Worm (Caenorhabditis elegans) whole organism, mixed stage, embryonic: ENCODE measurements around the gene F25B3.4.

ENCODE experiments used
- M03D4.4 ChIP-seq: sonication (generic microtip); optimal IDR thresholded peaks from 2 replicates; lab custom pipeline; 2017; ENCODE audit warnings: mild to moderate bottlenecking, missing genetic modification characterization, missing compliant biosample characterization
- bed-3 ChIP-seq: fragments of 200-800 bp; sonication (Bioruptor generic); optimal IDR thresholded peaks from 3 replicates; lab custom pipeline; 2018; ENCODE audit warnings: mild to moderate bottlenecking, missing genetic modification characterization, moderate library complexity, missing compliant biosample characterization
- blmp-1 ChIP-seq: fragments of 150-350 bp; optimal IDR thresholded peaks from 2 replicates; lab custom pipeline; 2014; ENCODE audit warnings: missing biosample characterization, missing genetic modification characterization
- ceh-39 ChIP-seq: fragments of 150-350 bp; optimal IDR thresholded peaks from 2 replicates; lab custom pipeline; 2014; ENCODE audit warnings: missing biosample characterization, missing genetic modification characterization
- ceh-43 ChIP-seq: fragments of 200-800 bp; sonication (Bioruptor generic); optimal IDR thresholded peaks from 2 replicates; lab custom pipeline; 2018; ENCODE audit warnings: mild to moderate bottlenecking, missing genetic modification characterization, moderate library complexity, missing compliant biosample characterization
- ces-1 ChIP-seq: fragments of 150-350 bp; optimal IDR thresholded peaks from 2 replicates; lab custom pipeline; 2014; ENCODE audit warnings: missing biosample characterization, missing genetic modification reagents, missing genetic modification characterization
- cnd-1 ChIP-seq: fragments of 200-800 bp; sonication (Bioruptor generic); optimal IDR thresholded peaks from 2 replicates; lab custom pipeline; 2018; ENCODE audit warnings: mild to moderate bottlenecking, missing genetic modification characterization, missing compliant biosample characterization
- drap-1 ChIP-seq: fragments of 200-800 bp; sonication (Bioruptor generic); optimal IDR thresholded peaks from 3 replicates; lab custom pipeline; 2018; ENCODE audit warnings: mild to moderate bottlenecking, missing genetic modification characterization, missing compliant biosample characterization
- flh-1 ChIP-seq: fragments of 200-800 bp; sonication (Bioruptor generic); optimal IDR thresholded peaks from 2 replicates; lab custom pipeline; 2018; ENCODE audit warnings: mild to moderate bottlenecking, missing genetic modification characterization, moderate library complexity, missing compliant biosample characterization
- ham-2 ChIP-seq: fragments of 200-800 bp; sonication (Bioruptor generic); optimal IDR thresholded peaks from 2 replicates; lab custom pipeline; 2018; ENCODE audit warnings: mild to moderate bottlenecking, missing genetic modification characterization, missing compliant biosample characterization
- hlh-1 ChIP-seq: fragments of 150-350 bp; optimal IDR thresholded peaks from 2 replicates; lab custom pipeline; 2014; ENCODE audit warnings: missing biosample characterization, missing genetic modification reagents, missing genetic modification characterization
- lin-32 ChIP-seq: fragments of 200-800 bp; sonication (Bioruptor generic); optimal IDR thresholded peaks from 2 replicates; lab custom pipeline; 2018; ENCODE audit warnings: mild to moderate bottlenecking, missing genetic modification characterization, missing compliant biosample characterization
- lsy-2 ChIP-seq: fragments of 150-350 bp; optimal IDR thresholded peaks from 2 replicates; lab custom pipeline; 2014; ENCODE audit warnings: missing biosample characterization, missing genetic modification characterization
- mab-5 ChIP-seq: fragments of 150-350 bp; optimal IDR thresholded peaks from 2 replicates; lab custom pipeline; 2014; ENCODE audit warnings: missing biosample characterization, missing genetic modification characterization
- mep-1 ChIP-seq: fragments of 150-350 bp; optimal IDR thresholded peaks from 2 replicates; lab custom pipeline; 2017; ENCODE audit warnings: missing biosample characterization, missing genetic modification reagents, missing genetic modification characterization, inconsistent platforms
- mls-2 ChIP-seq: sonication (generic microtip); optimal IDR thresholded peaks from 2 replicates; lab custom pipeline; 2016; ENCODE audit warnings: mild to moderate bottlenecking, missing genetic modification characterization, moderate library complexity, missing compliant biosample characterization
- nhr-12 ChIP-seq: fragments of 150-350 bp; optimal IDR thresholded peaks from 2 replicates; lab custom pipeline; 2014; ENCODE audit warnings: missing biosample characterization, missing genetic modification characterization
- nhr-2 ChIP-seq: fragments of 150-350 bp; optimal IDR thresholded peaks from 2 replicates; lab custom pipeline; 2014; ENCODE audit warnings: missing biosample characterization, missing genetic modification characterization
- nhr-237 ChIP-seq: fragments of 150-350 bp; optimal IDR thresholded peaks from 2 replicates; lab custom pipeline; 2014; ENCODE audit warnings: missing biosample characterization, missing genetic modification characterization
- nhr-28 ChIP-seq: fragments of 150-350 bp; optimal IDR thresholded peaks from 2 replicates; lab custom pipeline; 2014; ENCODE audit warnings: missing biosample characterization, missing genetic modification characterization
- nhr-76 ChIP-seq: sonication (generic microtip); optimal IDR thresholded peaks from 2 replicates; lab custom pipeline; 2017; ENCODE audit warnings: missing biosample characterization, missing genetic modification characterization
- pha-4 ChIP-seq: fragments of 150-350 bp; optimal IDR thresholded peaks from 2 replicates; lab custom pipeline; 2018; ENCODE audit warnings: missing biosample characterization, missing genetic modification reagents, missing genetic modification characterization
- sem-2 ChIP-seq: fragments of 200-800 bp; sonication (Bioruptor generic); optimal IDR thresholded peaks from 2 replicates; lab custom pipeline; 2018; ENCODE audit warnings: mild to moderate bottlenecking, missing genetic modification characterization, missing compliant biosample characterization
- sptf-1 ChIP-seq: sonication (generic microtip); optimal IDR thresholded peaks from 2 replicates; lab custom pipeline; 2017; ENCODE audit warnings: mild to moderate bottlenecking, missing genetic modification characterization, moderate library complexity, missing compliant biosample characterization
- tbx-8 ChIP-seq: fragments of 200-800 bp; sonication (Bioruptor generic); optimal IDR thresholded peaks from 2 replicates; lab custom pipeline; 2018; ENCODE audit warnings: mild to moderate bottlenecking, missing genetic modification characterization, moderate library complexity, missing compliant biosample characterization
- unc-120 ChIP-seq: sonication (generic microtip); optimal IDR thresholded peaks from 2 replicates; lab custom pipeline; 2017; ENCODE audit warnings: missing genetic modification characterization, missing compliant biosample characterization; ENCODE audit not compliant: poor library complexity, severe bottlenecking
- unc-39 ChIP-seq: fragments of 150-350 bp; optimal IDR thresholded peaks from 2 replicates; lab custom pipeline; 2014; ENCODE audit warnings: missing biosample characterization, missing genetic modification characterization
- unc-62 ChIP-seq: fragments of 150-350 bp; optimal IDR thresholded peaks from 2 replicates; lab custom pipeline; 2014; ENCODE audit warnings: missing biosample characterization, missing genetic modification reagents, missing genetic modification characterization
- zip-8 ChIP-seq: fragments of 150-350 bp; optimal IDR thresholded peaks from 2 replicates; lab custom pipeline; 2014; ENCODE audit warnings: missing biosample characterization, missing genetic modification characterization
- ztf-11 ChIP-seq: fragments of 150-350 bp; optimal IDR thresholded peaks from 2 replicates; lab custom pipeline; 2014; ENCODE audit warnings: missing biosample characterization, missing genetic modification characterization

The F25B3.4 gene

DNA sequence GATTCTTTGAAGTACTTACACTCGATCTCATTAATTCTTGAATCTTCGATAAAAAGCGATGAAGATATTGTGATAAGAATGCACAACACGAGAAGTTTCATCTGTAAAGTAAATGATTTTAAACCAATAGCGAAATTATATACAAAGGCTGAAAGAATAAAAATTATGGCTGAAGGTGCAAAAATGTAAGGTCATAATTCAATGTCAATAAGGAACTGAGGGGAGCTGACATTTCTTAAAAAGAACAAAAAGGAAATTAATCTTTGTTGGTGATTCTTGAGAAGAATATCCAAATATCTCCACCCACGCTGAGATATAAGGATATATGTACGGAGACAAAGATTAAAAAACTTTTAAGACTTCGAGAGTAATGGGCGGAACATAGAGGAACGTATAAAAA is 44.5 kb downstream of the F25B3.4 start, which contains the start of gene C50F4.9:
Gene C50F4.9 (minus strand): TSS at position 101 of the 400 bp plus-strand sequence.
- TF ChIP-seq nhr-2 (tag; lab: Kevin White, UChicago) (no peak), flh-1 (GFP tag; lab: Kevin White, UChicago) (no peak), mep-1 (tag; lab: Kevin White, UChicago) (no peak)
- TF ChIP-seq, all 35 proteins: peak for 0

DNA sequence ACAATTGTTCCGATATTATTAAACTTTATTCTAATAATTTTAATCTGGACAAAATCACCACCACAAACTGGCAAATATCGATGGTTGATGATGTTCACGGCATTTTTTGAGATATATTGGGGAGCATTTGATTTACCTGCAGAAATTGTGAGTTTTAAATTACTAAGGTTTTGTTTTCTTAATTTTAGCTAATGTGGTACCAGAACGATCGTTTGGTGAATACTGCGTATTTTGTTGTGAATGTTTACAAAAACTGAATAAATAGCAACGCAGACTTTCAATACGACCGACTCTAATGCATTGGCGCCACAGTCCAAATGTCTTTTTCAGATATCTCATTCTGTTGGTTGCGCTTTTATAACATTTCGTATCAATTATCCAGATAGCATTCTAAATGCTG is 46.9 kb downstream of the F25B3.4 start:
- TF ChIP-seq unc-39 (tag; lab: Kevin White, UChicago) (no peak), ceh-39 (tag; lab: Kevin White, UChicago) (no peak), ztf-11 (no peak), nhr-237 (tag; lab: Kevin White, UChicago) (no peak), pha-4 (tag; lab: Kevin White, UChicago) (no peak), unc-62 (no peak), mls-2 (tag; lab: Kevin White, UChicago) (no peak), blmp-1 (tag; lab: Kevin White, UChicago) (no peak), ceh-43 (GFP tag; lab: Kevin White, UChicago) (no peak), nhr-28 (tag; lab: Kevin White, UChicago) (no peak), nhr-2 (tag; lab: Kevin White, UChicago) (no peak), lin-32 (GFP tag; lab: Kevin White, UChicago) (no peak), hlh-1 (tag; lab: Kevin White, UChicago) (no peak), ces-1 (GFP tag; lab: Kevin White, UChicago) (no peak), cnd-1 (tag; lab: Kevin White, UChicago) (no peak), sem-2 (GFP tag; lab: Kevin White, UChicago) (no peak)

DNA sequence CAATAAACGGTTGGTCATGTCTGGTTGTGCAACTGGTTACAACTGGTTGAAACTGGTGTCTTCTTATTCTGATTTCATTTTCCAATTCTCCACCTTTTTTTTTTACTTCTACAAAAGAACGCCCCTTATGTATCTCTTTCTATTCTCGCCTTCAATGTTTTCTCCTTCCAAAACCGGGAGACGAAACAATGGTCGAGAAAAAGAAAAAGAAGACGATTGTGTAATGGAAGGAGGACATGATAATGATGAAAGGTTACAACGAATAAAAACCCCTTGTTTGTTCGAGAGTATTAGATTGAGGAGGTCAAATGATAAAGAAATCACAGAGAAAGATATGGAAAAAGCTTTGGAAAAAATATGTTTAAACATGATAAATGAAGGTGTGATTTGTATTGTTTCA is 49.8 kb downstream of the F25B3.4 start, which contains the start of gene C50F4.8:
Gene C50F4.8 (minus strand): TSS at position 28 of the 400 bp plus-strand sequence.
- TF ChIP-seq tbx-8 (GFP tag; lab: Kevin White, UChicago) = no peak
- TF ChIP-seq mep-1 (tag; lab: Kevin White, UChicago) = no peak
- TF ChIP-seq mls-2 (tag; lab: Kevin White, UChicago) = no peak
- TF ChIP-seq unc-120 (tag; lab: Kevin White, UChicago) = no peak
- no peak for TF ChIP-seq M03D4.4 (tag; lab: Kevin White, UChicago)
- no peak for TF ChIP-seq nhr-237 (tag; lab: Kevin White, UChicago)

DNA sequence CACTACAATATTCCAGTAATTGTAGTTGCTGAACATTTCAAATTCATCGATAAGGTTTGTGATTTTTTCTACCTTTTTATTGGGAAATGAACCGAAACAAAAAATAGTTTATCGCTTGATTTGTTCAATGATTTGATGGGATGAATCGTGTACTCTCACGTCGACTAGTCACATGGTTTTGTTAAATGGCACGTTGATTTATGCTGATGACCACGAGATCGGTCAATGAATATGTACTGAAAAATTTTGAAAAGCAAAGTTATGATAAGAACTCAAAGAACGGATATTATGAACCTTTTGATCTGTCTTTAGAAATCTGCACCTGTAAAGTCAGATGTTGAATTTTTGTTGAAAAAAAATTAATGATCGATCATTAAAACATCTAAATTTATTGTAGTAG is 52.3 kb downstream of the F25B3.4 start:
- TF ChIP-seq flh-1 (GFP tag; lab: Kevin White, UChicago) (no peak), mab-5 (tag; lab: Kevin White, UChicago) (no peak), zip-8 (tag; lab: Kevin White, UChicago) (no peak), unc-120 (tag; lab: Kevin White, UChicago) (no peak), bed-3 (GFP tag; lab: Kevin White, UChicago) (no peak), mep-1 (tag; lab: Kevin White, UChicago) (no peak), drap-1 (no peak), nhr-76 (tag; lab: Kevin White, UChicago) (no peak), sem-2 (GFP tag; lab: Kevin White, UChicago) (no peak), unc-62 (no peak), sptf-1 (tag; lab: Kevin White, UChicago) (no peak), nhr-12 (tag; lab: Kevin White, UChicago) (no peak), ham-2 (GFP tag; lab: Kevin White, UChicago) (no peak), mls-2 (tag; lab: Kevin White, UChicago) (no peak), ces-1 (GFP tag; lab: Kevin White, UChicago) (no peak), lsy-2 (no peak), nhr-237 (tag; lab: Kevin White, UChicago) (no peak), hlh-1 (tag; lab: Kevin White, UChicago) (no peak), unc-39 (tag; lab: Kevin White, UChicago) (no peak), pha-4 (tag; lab: Kevin White, UChicago) (no peak)
